Fruit fly (Drosophila melanogaster) whole organism, pupa: Measurements from ENCODE around the gene CG46440.

ENCODE experiments used
- CG10348 ChIP-seq: fragments of 200-800 bp; sonication (Bioruptor generic); IDR thresholded peaks from 2 replicates; pipeline ENCODE4 v1.3.6; 2022; ENCODE audit warnings: missing biosample characterization, missing genetic modification characterization
- CG12605 ChIP-seq: fragments of 200-800 bp; sonication (Bioruptor generic); IDR thresholded peaks from 2 replicates; pipeline ENCODE4 v1.3.6; 2022; ENCODE audit warnings: missing biosample characterization, missing genetic modification characterization
- CG13204 ChIP-seq: fragments of 200-800 bp; sonication (Bioruptor generic); optimal IDR thresholded peaks from 2 replicates; lab custom pipeline; 2018; ENCODE audit warnings: missing biosample characterization, mild to moderate bottlenecking, missing genetic modification characterization, moderate library complexity
- CG14655 ChIP-seq: fragments of 200-800 bp; sonication (Bioruptor generic); optimal IDR thresholded peaks from 3 replicates; lab custom pipeline; 2017; ENCODE audit warnings: mild to moderate bottlenecking, missing biosample characterization, missing genetic modification reagents, missing genetic modification characterization
- CG15710 ChIP-seq: fragments of 200-800 bp; sonication (Bioruptor generic); optimal IDR thresholded peaks from 2 replicates; lab custom pipeline; 2018; ENCODE audit warnings: missing biosample characterization, mild to moderate bottlenecking, missing genetic modification characterization, moderate library complexity
- CG17806 ChIP-seq: fragments of 200-800 bp; sonication (Bioruptor generic); optimal IDR thresholded peaks from 2 replicates; lab custom pipeline; 2018; ENCODE audit warnings: missing biosample characterization, mild to moderate bottlenecking, missing genetic modification characterization, moderate library complexity
- CG32121 ChIP-seq: fragments of 200-800 bp; sonication (Bioruptor generic); IDR thresholded peaks from 2 replicates; pipeline ENCODE4 v1.3.6; 2022; ENCODE audit warnings: missing biosample characterization, missing genetic modification characterization
- CG34367 ChIP-seq: fragments of 200-800 bp; sonication (Bioruptor generic); optimal IDR thresholded peaks from 2 replicates; lab custom pipeline; 2018; ENCODE audit warnings: missing biosample characterization, mild to moderate bottlenecking, missing genetic modification characterization
- CG4496 ChIP-seq: fragments of 200-800 bp; sonication (Bioruptor generic); IDR thresholded peaks from 3 replicates; pipeline ENCODE4 v1.3.6; 2022; ENCODE audit warnings: missing biosample characterization, missing genetic modification characterization
- CG8159 ChIP-seq: fragments of 200-800 bp; sonication (Bioruptor generic); optimal IDR thresholded peaks from 3 replicates; lab custom pipeline; 2018; ENCODE audit warnings: missing biosample characterization, mild to moderate bottlenecking, missing genetic modification characterization, moderate library complexity
- CG8301 ChIP-seq: fragments of 200-800 bp; sonication (Bioruptor generic); optimal IDR thresholded peaks from 2 replicates; lab custom pipeline; 2018; ENCODE audit warnings: missing biosample characterization, mild to moderate bottlenecking, missing genetic modification characterization
- CG9948 ChIP-seq: fragments of 200-800 bp; sonication (Bioruptor generic); optimal IDR thresholded peaks from 2 replicates; lab custom pipeline; 2018; ENCODE audit warnings: missing biosample characterization, mild to moderate bottlenecking, missing genetic modification characterization, moderate library complexity
- D1 ChIP-seq: fragments of 200-800 bp; sonication (Bioruptor generic); optimal IDR thresholded peaks from 2 replicates; lab custom pipeline; 2018; ENCODE audit warnings: missing biosample characterization, mild to moderate bottlenecking, missing genetic modification characterization, moderate library complexity
- EcR ChIP-seq: fragments of 200-800 bp; sonication (Bioruptor generic); optimal IDR thresholded peaks from 3 replicates; lab custom pipeline; 2019; ENCODE audit warnings: missing biosample characterization, missing genetic modification characterization, mild to moderate bottlenecking, moderate library complexity, missing genetic modification reagents
- Ets98B ChIP-seq: fragments of 200-800 bp; sonication (Bioruptor generic); IDR thresholded peaks from 2 replicates; pipeline ENCODE4 v1.3.6; 2022; ENCODE audit warnings: missing biosample characterization, missing genetic modification characterization
- Pif1A ChIP-seq: fragments of 200-800 bp; sonication (Bioruptor generic); optimal IDR thresholded peaks from 3 replicates; lab custom pipeline; 2016; ENCODE audit warnings: missing biosample characterization, missing genetic modification characterization
- Pif1B ChIP-seq: fragments of 200-800 bp; sonication (Bioruptor generic); optimal IDR thresholded peaks from 3 replicates; lab custom pipeline; 2016; ENCODE audit warnings: missing biosample characterization, missing genetic modification characterization
- Snoo ChIP-seq: fragments of 200-800 bp; sonication (Bioruptor generic); optimal IDR thresholded peaks from 3 replicates; lab custom pipeline; 2017; ENCODE audit warnings: missing biosample characterization, mild to moderate bottlenecking, missing genetic modification characterization, inconsistent platforms
- fd96Ca ChIP-seq: fragments of 200-800 bp; sonication (Bioruptor generic); IDR thresholded peaks from 3 replicates; pipeline ENCODE4 v1.3.6; 2022; ENCODE audit warnings: missing biosample characterization, missing genetic modification characterization
- gl ChIP-seq: fragments of 200-800 bp; sonication (Bioruptor generic); optimal IDR thresholded peaks from 2 replicates; lab custom pipeline; 2018; ENCODE audit warnings: missing biosample characterization, mild to moderate bottlenecking, missing genetic modification characterization
- rn ChIP-seq: fragments of 200-800 bp; sonication (Bioruptor generic); IDR thresholded peaks from 2 replicates; pipeline ENCODE4 v1.3.6; 2022; ENCODE audit warnings: missing biosample characterization, missing genetic modification characterization

Gene CG46440

DNA sequence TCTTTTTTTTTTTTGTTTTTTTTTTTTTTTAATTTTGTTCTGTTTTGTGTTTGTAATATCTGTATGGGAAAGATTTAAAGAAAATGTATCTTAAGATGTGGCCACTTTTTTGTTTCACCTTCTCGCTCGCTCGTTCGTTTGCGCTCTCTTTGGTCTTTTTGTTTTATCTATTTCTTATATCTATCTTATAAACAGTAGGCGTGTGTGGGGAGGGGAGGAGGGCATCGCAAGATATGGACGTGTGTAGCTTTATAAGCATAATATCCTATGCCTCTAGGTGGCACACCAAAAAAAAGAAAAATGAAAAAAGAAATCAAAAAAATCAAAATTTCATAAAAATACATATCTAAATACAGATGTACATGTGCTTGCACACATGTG, 45.0 kb downstream of the CG46440 start:
- peak; percentile 22; the same call in 1 of the 3 replicates for TF ChIP-seq CG4496 (GFP tag; lab: Robert Waterston, UW)
- peak; percentile 1 for TF ChIP-seq CG14655 (GFP tag; lab: Kevin White, UChicago)
- no peak for TF ChIP-seq D1 (tag; lab: Kevin White, UChicago)

DNA sequence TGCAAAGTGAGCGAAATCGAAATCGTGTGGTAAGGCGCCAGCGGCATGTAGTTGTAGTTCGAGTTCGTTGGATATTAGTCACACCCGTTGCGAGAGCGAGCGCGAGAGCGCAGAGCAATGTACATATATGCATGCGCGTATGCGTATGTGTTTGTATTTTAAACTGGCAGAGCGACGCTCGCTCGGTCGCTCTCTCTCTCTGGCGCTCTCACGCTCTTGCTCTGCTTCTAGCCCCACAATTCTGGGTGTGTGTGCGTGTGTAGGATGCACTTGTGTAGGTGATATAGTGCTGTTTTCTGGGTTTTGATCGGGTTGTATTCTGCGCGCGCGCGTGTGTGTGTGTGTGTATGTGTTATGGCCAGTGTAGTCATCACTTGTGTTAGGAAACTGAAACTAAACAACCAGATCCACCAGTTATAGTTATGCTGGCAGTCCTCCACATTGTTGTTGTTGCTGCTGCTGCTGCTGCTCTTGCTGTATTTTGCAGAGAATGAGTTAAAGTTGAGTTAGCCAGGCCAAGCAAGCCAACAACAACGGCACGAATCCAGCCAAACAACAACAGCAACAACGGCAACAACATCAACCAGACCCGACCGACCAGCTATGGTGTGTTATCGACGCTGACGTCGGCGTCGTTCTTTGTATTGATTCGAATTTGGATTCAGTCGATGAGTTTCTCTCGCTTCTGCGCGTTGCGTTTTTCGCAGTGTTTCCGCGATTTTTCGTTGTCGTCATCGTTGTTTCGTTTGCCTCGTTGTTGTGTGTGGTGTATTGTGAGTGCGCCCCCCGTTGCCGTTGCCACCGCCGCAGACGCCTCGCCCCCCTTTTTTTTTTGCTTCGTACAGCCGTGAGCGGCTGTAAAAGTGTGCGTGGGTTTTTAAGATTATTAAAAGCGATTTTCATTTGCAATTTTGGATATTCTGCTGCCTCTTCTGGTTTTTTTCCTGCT, 45.7 kb downstream of the CG46440 start:
- no peak for TF ChIP-seq CG17806 (tag; lab: Kevin White, UChicago)
- TF ChIP-seq CG9948 (tag; lab: Kevin White, UChicago): no peak
- TF ChIP-seq Snoo (tag; lab: Kevin White, UChicago): no peak
- no peak for TF ChIP-seq CG8159
- TF ChIP-seq CG8301 (tag; lab: Kevin White, UChicago): no peak
- TF ChIP-seq Ets98B (GFP tag; lab: Robert Waterston, UW): peak; percentile 84
- peak; percentile 68 for TF ChIP-seq fd96Ca (GFP tag; lab: Robert Waterston, UW)
- TF ChIP-seq CG4496 (GFP tag; lab: Robert Waterston, UW): peak; percentile 71
- TF ChIP-seq CG34367 (tag; lab: Kevin White, UChicago): no peak
- TF ChIP-seq CG14655 (GFP tag; lab: Kevin White, UChicago): no peak
- peak; percentile 67 for TF ChIP-seq CG12605 (GFP tag; lab: Robert Waterston, UW)
- TF ChIP-seq CG13204 (GFP tag; lab: Kevin White, UChicago): no peak
- TF ChIP-seq Pif1B (GFP tag; lab: Kevin White, UChicago): peak; percentile 47
- TF ChIP-seq rn (GFP tag; lab: Robert Waterston, UW): no peak
- no peak for TF ChIP-seq CG15710
- no peak for TF ChIP-seq CG10348 (GFP tag; lab: Robert Waterston, UW)
- TF ChIP-seq Pif1A (GFP tag; lab: Kevin White, UChicago): no peak
- TF ChIP-seq CG32121 (GFP tag; lab: Robert Waterston, UW): peak; percentile 73; the same call in 1 of the 2 replicates
- no peak for TF ChIP-seq gl (tag; lab: Kevin White, UChicago)
- no peak for TF ChIP-seq D1 (tag; lab: Kevin White, UChicago)
- TF ChIP-seq EcR (GFP tag; lab: Kevin White, UChicago): peak; percentile 31

DNA sequence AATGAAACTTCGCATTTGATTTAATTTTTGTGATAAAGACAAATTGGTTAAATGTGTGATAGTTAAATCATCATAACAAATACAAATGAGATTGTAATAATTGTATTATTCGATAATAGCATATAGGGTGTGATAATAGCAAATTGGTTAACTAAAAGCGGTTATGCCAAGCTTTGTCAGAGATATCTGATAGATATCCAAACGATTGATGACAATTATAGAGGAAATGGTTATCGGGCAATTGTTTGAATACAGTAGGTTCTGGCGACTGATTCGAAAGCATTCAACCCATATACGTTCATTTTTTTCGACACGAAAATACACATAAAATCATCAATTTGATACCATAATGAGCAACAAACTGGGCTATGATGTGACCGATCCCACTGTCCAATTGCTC, 48.4 kb downstream of the CG46440 start, which contains the start of gene CG8509:
CG8509 (plus strand) TSS at position 301 of the 400 bp plus-strand sequence.
- TF ChIP-seq CG12605 (GFP tag; lab: Robert Waterston, UW) (no peak), Snoo (tag; lab: Kevin White, UChicago) (no peak), D1 (tag; lab: Kevin White, UChicago) (no peak), Pif1B (GFP tag; lab: Kevin White, UChicago) (no peak), CG4496 (GFP tag; lab: Robert Waterston, UW) (no peak), CG15710 (no peak), EcR (GFP tag; lab: Kevin White, UChicago) (no peak), CG17806 (tag; lab: Kevin White, UChicago) (no peak)

DNA sequence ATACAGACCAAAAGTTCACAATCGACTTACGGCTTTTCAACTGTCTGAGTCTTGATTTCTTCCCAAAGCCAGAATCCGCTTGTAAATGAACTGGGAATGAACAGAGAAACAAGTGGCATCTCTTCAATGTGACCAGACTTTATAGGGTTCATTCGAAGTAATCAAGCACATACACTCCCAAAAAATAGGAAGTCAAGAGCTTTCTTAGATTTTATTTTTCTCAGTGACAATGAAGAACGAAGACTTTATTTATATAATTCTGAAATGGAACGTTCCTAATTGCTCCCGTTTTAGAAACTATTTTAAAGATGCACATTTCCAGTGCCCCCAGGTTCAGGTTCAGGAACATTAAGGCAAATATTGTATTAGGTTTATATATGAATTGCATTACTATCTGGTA, 49.7 kb downstream of the CG46440 start:
- TF ChIP-seq D1 (tag; lab: Kevin White, UChicago) (no peak), Ets98B (GFP tag; lab: Robert Waterston, UW) (no peak), CG32121 (GFP tag; lab: Robert Waterston, UW) (no peak), CG34367 (tag; lab: Kevin White, UChicago) (no peak), Snoo (tag; lab: Kevin White, UChicago) (no peak), fd96Ca (GFP tag; lab: Robert Waterston, UW) (no peak), CG13204 (GFP tag; lab: Kevin White, UChicago) (no peak), CG4496 (GFP tag; lab: Robert Waterston, UW) (no peak), CG10348 (GFP tag; lab: Robert Waterston, UW) (no peak), rn (GFP tag; lab: Robert Waterston, UW) (no peak), gl (tag; lab: Kevin White, UChicago) (no peak), CG14655 (GFP tag; lab: Kevin White, UChicago) (no peak), CG9948 (tag; lab: Kevin White, UChicago) (no peak), Pif1A (GFP tag; lab: Kevin White, UChicago) (no peak), CG8301 (tag; lab: Kevin White, UChicago) (no peak), Pif1B (GFP tag; lab: Kevin White, UChicago) (no peak)
- TF ChIP-seq, all 21 proteins: peak for 0

DNA sequence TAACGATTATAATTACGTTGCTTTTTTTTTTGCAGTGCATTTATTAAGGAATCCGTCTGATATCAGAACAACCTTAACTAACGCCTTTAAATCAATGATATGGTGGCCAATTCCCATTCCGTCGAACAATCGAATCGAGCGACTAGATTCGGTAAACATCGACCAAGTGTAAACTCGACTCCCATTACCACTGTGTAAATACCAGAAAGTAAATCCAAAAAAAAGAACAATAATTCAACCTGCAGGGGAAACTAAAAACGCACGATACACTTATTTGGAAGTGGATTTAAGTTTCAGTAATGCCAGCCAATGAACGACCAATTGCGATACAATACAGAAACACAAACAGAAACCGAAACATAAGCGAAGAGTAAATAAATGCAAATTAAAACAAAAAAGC, 52.1 kb downstream of the CG46440 start:
- TF ChIP-seq CG8301 (tag; lab: Kevin White, UChicago): no peak
- no peak for TF ChIP-seq CG10348 (GFP tag; lab: Robert Waterston, UW)
- no peak for TF ChIP-seq CG34367 (tag; lab: Kevin White, UChicago)
- TF ChIP-seq CG12605 (GFP tag; lab: Robert Waterston, UW): no peak
- no peak for TF ChIP-seq Ets98B (GFP tag; lab: Robert Waterston, UW)
- TF ChIP-seq gl (tag; lab: Kevin White, UChicago): no peak
- no peak for TF ChIP-seq EcR (GFP tag; lab: Kevin White, UChicago)
- no peak for TF ChIP-seq Pif1B (GFP tag; lab: Kevin White, UChicago)
- TF ChIP-seq CG14655 (GFP tag; lab: Kevin White, UChicago): no peak
- TF ChIP-seq rn (GFP tag; lab: Robert Waterston, UW): no peak
- TF ChIP-seq CG32121 (GFP tag; lab: Robert Waterston, UW): no peak
- no peak for TF ChIP-seq CG4496 (GFP tag; lab: Robert Waterston, UW)
